Fruit fly (Drosophila melanogaster) whole organism, embryonic: ENCODE results near the gene CG6659.

Experiments
- CG10147 ChIP-seq: fragments of 200-800 bp; sonication (Bioruptor generic); optimal IDR thresholded peaks from 2 replicates; lab custom pipeline; 2019; ENCODE audit warnings: missing biosample characterization, mild to moderate bottlenecking, missing genetic modification characterization, moderate library complexity
- CG10366 ChIP-seq: fragments of 200-800 bp; sonication (Bioruptor generic); IDR thresholded peaks from 2 replicates; pipeline ENCODE4 v1.3.6; 2022; ENCODE audit warnings: missing biosample characterization, missing genetic modification characterization
- CG10979 ChIP-seq: fragments of 200-800 bp; sonication (Bioruptor generic); optimal IDR thresholded peaks from 2 replicates; lab custom pipeline; 2018; ENCODE audit warnings: missing biosample characterization, mild to moderate bottlenecking, missing genetic modification characterization, moderate library complexity
- CG11085 ChIP-seq: fragments of 200-800 bp; sonication (Bioruptor generic); IDR thresholded peaks from 2 replicates; pipeline ENCODE4 v1.3.6; 2022; ENCODE audit warnings: missing biosample characterization, missing genetic modification characterization
- CG11398 ChIP-seq: fragments of 200-800 bp; sonication (Bioruptor generic); optimal IDR thresholded peaks from 2 replicates; lab custom pipeline; 2016; ENCODE audit warnings: missing biosample characterization, missing genetic modification characterization
- CG11456 ChIP-seq: fragments of 200-800 bp; sonication (Bioruptor generic); IDR thresholded peaks from 3 replicates; pipeline ENCODE4 v1.3.6; 2022; ENCODE audit warnings: missing biosample characterization, missing genetic modification characterization
- CG13287 ChIP-seq: fragments of 200-800 bp; sonication (Bioruptor generic); IDR thresholded peaks from 2 replicates; pipeline ENCODE4 v1.3.6; 2022; ENCODE audit warnings: missing biosample characterization, missing genetic modification characterization; ENCODE audit not compliant: partially characterized antibody
- CG13624 ChIP-seq: fragments of 200-800 bp; sonication (Bioruptor generic); optimal IDR thresholded peaks from 2 replicates; lab custom pipeline; 2016; ENCODE audit warnings: missing biosample characterization, missing genetic modification characterization
- CG16813 ChIP-seq: fragments of 200-800 bp; sonication (Bioruptor generic); IDR thresholded peaks from 3 replicates; pipeline ENCODE4 v1.3.6; 2022; ENCODE audit warnings: missing biosample characterization, missing genetic modification characterization; ENCODE audit not compliant: partially characterized antibody
- CG17361 ChIP-seq: fragments of 200-800 bp; sonication (Bioruptor generic); IDR thresholded peaks from 3 replicates; pipeline ENCODE4 v1.3.6; 2022; ENCODE audit warnings: missing biosample characterization, missing genetic modification characterization
- CG17912 ChIP-seq: fragments of 200-800 bp; sonication (Bioruptor generic); optimal IDR thresholded peaks from 2 replicates; lab custom pipeline; 2018; ENCODE audit warnings: missing biosample characterization, mild to moderate bottlenecking, missing genetic modification characterization
- CG2199 ChIP-seq: fragments of 200-800 bp; sonication (Bioruptor generic); IDR thresholded peaks from 3 replicates; pipeline ENCODE4 v1.3.6; 2022; ENCODE audit warnings: missing biosample characterization, missing genetic modification characterization
- CG30403 ChIP-seq: fragments of 200-800 bp; sonication (Bioruptor generic); optimal IDR thresholded peaks from 3 replicates; lab custom pipeline; 2016; ENCODE audit warnings: missing biosample characterization, missing genetic modification characterization
- CG32532 ChIP-seq: fragments of 200-800 bp; sonication (Bioruptor generic); IDR thresholded peaks from 2 replicates; pipeline ENCODE4 v1.3.6; 2022; ENCODE audit warnings: missing biosample characterization, missing genetic modification characterization
- CG33213 ChIP-seq: fragments of 200-800 bp; sonication (Bioruptor generic); optimal IDR thresholded peaks from 3 replicates; lab custom pipeline; 2016; ENCODE audit warnings: missing biosample characterization, missing genetic modification characterization
- CG34376 ChIP-seq: fragments of 200-800 bp; sonication (Bioruptor generic); optimal IDR thresholded peaks from 2 replicates; lab custom pipeline; 2018; ENCODE audit warnings: missing biosample characterization, mild to moderate bottlenecking, missing genetic modification characterization
- CG34422 ChIP-seq: fragments of 200-800 bp; sonication (Bioruptor generic); IDR thresholded peaks from 3 replicates; pipeline ENCODE4 v1.3.6; 2022; ENCODE audit warnings: missing biosample characterization, missing genetic modification characterization
- CG7556 ChIP-seq: fragments of 200-800 bp; sonication (Bioruptor generic); optimal IDR thresholded peaks from 2 replicates; lab custom pipeline; 2017; ENCODE audit warnings: missing biosample characterization, mild to moderate bottlenecking, missing genetic modification characterization
- CG9876 ChIP-seq: fragments of 200-800 bp; sonication (Bioruptor generic); optimal IDR thresholded peaks from 2 replicates; lab custom pipeline; 2016; ENCODE audit warnings: missing biosample characterization, missing genetic modification characterization
- CTCF ChIP-seq: fragments of 200-800 bp; sonication (Bioruptor generic); optimal IDR thresholded peaks from 2 replicates; lab custom pipeline; 2017; ENCODE audit warnings: missing biosample characterization, mild to moderate bottlenecking, missing genetic modification characterization, moderate library complexity
- Dp ChIP-seq: fragments of 200-800 bp; sonication (Bioruptor generic); optimal IDR thresholded peaks from 2 replicates; lab custom pipeline; 2018; ENCODE audit warnings: missing biosample characterization, mild to moderate bottlenecking, missing genetic modification characterization, moderate library complexity
- Ets97D ChIP-seq: fragments of 200-800 bp; sonication (Bioruptor generic); optimal IDR thresholded peaks from 3 replicates; lab custom pipeline; 2016; ENCODE audit warnings: missing biosample characterization, missing genetic modification characterization
- HLH54F ChIP-seq: fragments of 200-800 bp; sonication (Bioruptor generic); optimal IDR thresholded peaks from 3 replicates; lab custom pipeline; 2016; ENCODE audit warnings: missing biosample characterization, missing genetic modification characterization
- Hr51 ChIP-seq, 2 experiments: fragments of 200-800 bp; sonication (Bioruptor generic); optimal IDR thresholded peaks; 2 replicates in 1 of 2; 3 replicates in 1 of 2; lab custom pipeline; 2016 to 2018; ENCODE audit warnings: missing biosample characterization in 2 of 2, missing genetic modification characterization in 2 of 2, mild to moderate bottlenecking in 1 of 2, moderate library complexity in 1 of 2
- Hr78 ChIP-seq, 2 experiments: fragments of 200-800 bp in 1 of 2; fragments of >200 bp in 1 of 2; sonication (Bioruptor generic) in 1 of 2; optimal IDR thresholded peaks; 2 replicates each; lab custom pipeline; 2017 to 2019; ENCODE audit warnings: missing biosample characterization in 2 of 2, missing genetic modification characterization in 2 of 2, mild to moderate bottlenecking in 1 of 2, moderate library complexity in 1 of 2
- Meics ChIP-seq: fragments of 200-800 bp; sonication (Bioruptor generic); optimal IDR thresholded peaks from 2 replicates; lab custom pipeline; 2017; ENCODE audit warnings: missing biosample characterization, mild to moderate bottlenecking, missing genetic modification characterization
- Myb ChIP-seq: fragments of 200-800 bp; sonication (Bioruptor generic); optimal IDR thresholded peaks from 2 replicates; lab custom pipeline; 2016; ENCODE audit warnings: missing biosample characterization, missing genetic modification characterization
- NC2α ChIP-seq: fragments of 200-800 bp; sonication (Bioruptor generic); optimal IDR thresholded peaks from 2 replicates; lab custom pipeline; 2016; ENCODE audit warnings: missing biosample characterization, missing genetic modification characterization
- Opbp ChIP-seq: fragments of 200-800 bp; sonication (Bioruptor generic); IDR thresholded peaks from 3 replicates; pipeline ENCODE4 v1.3.6; 2022; ENCODE audit warnings: missing biosample characterization, missing genetic modification characterization; ENCODE audit not compliant: partially characterized antibody
- Stat92E ChIP-seq, 3 experiments: fragments of >200 bp in 2 of 3; fragments of 200-800 bp in 1 of 3; sonication (Bioruptor generic) in 1 of 3; optimal IDR thresholded peaks; 2 replicates each; lab custom pipeline; 2017 to 2019; ENCODE audit warnings: missing biosample characterization in 3 of 3, missing genetic modification characterization in 3 of 3, mild to moderate bottlenecking in 1 of 3, moderate library complexity in 1 of 3
- Taf1 ChIP-seq: fragments of 200-800 bp; sonication (Bioruptor generic); IDR thresholded peaks from 2 replicates; pipeline ENCODE4 v1.3.6; 2022; ENCODE audit warnings: missing biosample characterization, missing genetic modification characterization
- az2 ChIP-seq: fragments of 200-800 bp; sonication (Bioruptor generic); optimal IDR thresholded peaks from 3 replicates; lab custom pipeline; 2016; ENCODE audit warnings: missing biosample characterization, missing genetic modification characterization
- br ChIP-seq: fragments of >200 bp; optimal IDR thresholded peaks from 2 replicates; lab custom pipeline; 2017
- caup ChIP-seq: fragments of 200-800 bp; sonication (Bioruptor generic); optimal IDR thresholded peaks from 3 replicates; lab custom pipeline; 2017; ENCODE audit warnings: missing biosample characterization, mild to moderate bottlenecking, missing genetic modification characterization, moderate library complexity; ENCODE audit not compliant: severe bottlenecking
- disco-r ChIP-seq: fragments of 200-800 bp; sonication (Bioruptor generic); optimal IDR thresholded peaks from 2 replicates; lab custom pipeline; 2016; ENCODE audit warnings: missing biosample characterization, missing genetic modification characterization
- gt ChIP-seq: fragments of 200-800 bp; sonication (Bioruptor generic); IDR thresholded peaks from 2 replicates; pipeline ENCODE4 v1.3.6; 2022; ENCODE audit warnings: missing biosample characterization, missing genetic modification characterization
- hbn ChIP-seq: fragments of 200-800 bp; sonication (Bioruptor generic); IDR thresholded peaks from 2 replicates; pipeline ENCODE4 v1.3.6; 2022; ENCODE audit warnings: missing biosample characterization, missing genetic modification characterization; ENCODE audit not compliant: partially characterized antibody
- jumu ChIP-seq: fragments of 200-800 bp; sonication (Bioruptor generic); optimal IDR thresholded peaks from 3 replicates; lab custom pipeline; 2016; ENCODE audit warnings: missing biosample characterization, missing genetic modification characterization
- lmd ChIP-seq: fragments of 200-800 bp; sonication (Bioruptor generic); IDR thresholded peaks from 2 replicates; pipeline ENCODE4 v1.3.6; 2022; ENCODE audit warnings: missing biosample characterization, missing genetic modification characterization
- mam ChIP-seq: fragments of 200-800 bp; sonication (Bioruptor generic); optimal IDR thresholded peaks from 3 replicates; lab custom pipeline; 2016; ENCODE audit warnings: missing biosample characterization, missing genetic modification characterization
- nerfin-2 ChIP-seq: fragments of 200-800 bp; sonication (Bioruptor generic); IDR thresholded peaks from 2 replicates; pipeline ENCODE4 v1.3.6; 2022; ENCODE audit warnings: missing biosample characterization, missing genetic modification characterization; ENCODE audit not compliant: partially characterized antibody
- otp ChIP-seq: fragments of 200-800 bp; sonication (Bioruptor generic); IDR thresholded peaks from 3 replicates; pipeline ENCODE4, ENCODE4 v1.3.6; 2022; ENCODE audit warnings: missing biosample characterization, missing genetic modification characterization
- p53 ChIP-seq: fragments of 200-800 bp; sonication (Bioruptor generic); optimal IDR thresholded peaks from 2 replicates; lab custom pipeline; 2016; ENCODE audit warnings: missing biosample characterization, missing genetic modification characterization
- pita ChIP-seq: fragments of 200-800 bp; sonication (Bioruptor generic); optimal IDR thresholded peaks from 2 replicates; lab custom pipeline; 2017; ENCODE audit warnings: missing biosample characterization, mild to moderate bottlenecking, missing genetic modification characterization
- pros ChIP-seq: fragments of 200-800 bp; sonication (Bioruptor generic); optimal IDR thresholded peaks from 3 replicates; lab custom pipeline; 2019; ENCODE audit warnings: missing biosample characterization, mild to moderate bottlenecking, missing genetic modification characterization, moderate library complexity
- pzg ChIP-seq: fragments of 200-800 bp; sonication (Bioruptor generic); optimal IDR thresholded peaks from 3 replicates; lab custom pipeline; 2018; ENCODE audit warnings: missing biosample characterization, mild to moderate bottlenecking, missing genetic modification characterization, moderate library complexity
- shn ChIP-seq: fragments of 200-800 bp; sonication (Bioruptor generic); optimal IDR thresholded peaks from 3 replicates; lab custom pipeline; 2016; ENCODE audit warnings: missing biosample characterization, missing genetic modification characterization
- sug ChIP-seq: fragments of 200-800 bp; optimal IDR thresholded peaks from 2 replicates; lab custom pipeline; 2019; ENCODE audit warnings: missing biosample characterization, mild to moderate bottlenecking, missing genetic modification characterization, moderate library complexity
- tin ChIP-seq: fragments of 200-800 bp; sonication (Bioruptor generic); optimal IDR thresholded peaks from 3 replicates; lab custom pipeline; 2016; ENCODE audit warnings: missing biosample characterization, missing genetic modification characterization
- ttk ChIP-seq: fragments of 200-800 bp; sonication (Bioruptor generic); IDR thresholded peaks from 2 replicates; pipeline ENCODE4 v2.1.2; 2022; ENCODE audit warnings: missing biosample characterization, missing genetic modification characterization

Gene CG6659

DNA sequence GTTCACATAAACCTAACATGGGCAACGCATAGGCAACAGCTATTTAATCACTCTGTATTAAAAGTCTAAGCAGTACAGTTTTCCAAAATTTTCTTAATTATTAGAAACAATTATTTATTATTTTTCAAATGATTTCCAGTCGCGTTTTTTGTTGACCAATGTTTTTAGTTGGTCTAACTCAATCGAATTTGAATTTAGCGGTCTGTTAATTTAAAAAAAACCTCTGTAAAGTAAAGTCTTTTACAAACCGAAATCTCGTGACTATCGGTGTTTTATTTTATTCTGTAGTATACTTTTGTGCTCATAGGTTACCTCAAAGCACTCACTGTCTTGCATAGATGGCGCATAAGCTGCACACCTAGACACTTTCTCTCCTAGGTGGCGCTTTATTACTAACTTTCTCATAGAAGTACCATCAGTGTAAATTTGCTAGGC lies 22.0 kb downstream of the CG6659 start (continued):
- TF ChIP-seq CG10979 = peak; percentile 89
- peak; percentile 48 for TF ChIP-seq Ets97D (GFP tag; lab: Kevin White, UChicago)
- no peak for TF ChIP-seq p53 (GFP tag; lab: Kevin White, UChicago)
- no peak for TF ChIP-seq Taf1 (GFP tag; lab: Robert Waterston, UW)
- TF ChIP-seq CTCF = peak; percentile 98
- TF ChIP-seq sug (tag; lab: Kevin White, UChicago) = peak; percentile 31
- TF ChIP-seq CG30403 = peak; percentile 58
- TF ChIP-seq nerfin-2 = peak; percentile 7; the same call in 1 of the 2 replicates
- TF ChIP-seq CG11398 (GFP tag; lab: Kevin White, UChicago) = peak; percentile 17
- peak; percentile 21 for TF ChIP-seq CG9876
- TF ChIP-seq CG33213 (GFP tag; lab: Kevin White, UChicago) = peak; percentile 57
- 0 out of 3 replicates have a peak, but pooled peaks have one; percentile 0 for TF ChIP-seq CG34422 (GFP tag; lab: Robert Waterston, UW)
- no peak for TF ChIP-seq gt
- no peak for TF ChIP-seq ttk (GFP tag; lab: Robert Waterston, UW)
- no peak for TF ChIP-seq disco-r (GFP tag; lab: Kevin White, UChicago)
- peak; percentile 40 for TF ChIP-seq jumu (GFP tag; lab: Kevin White, UChicago)
- TF ChIP-seq shn (GFP tag; lab: Kevin White, UChicago) = peak; percentile 33
- TF ChIP-seq CG11085 = peak; percentile 42; the same call in 1 of the 2 replicates
- peak; percentile 23 for TF ChIP-seq NC2α (GFP tag; lab: Kevin White, UChicago)
- peak; percentile 72 for TF ChIP-seq Dp (GFP tag; lab: Kevin White, UChicago)
- TF ChIP-seq CG32532 = peak; percentile 74
- peak; percentile 56 for TF ChIP-seq CG13624 (GFP tag; lab: Kevin White, UChicago)
- no peak for TF ChIP-seq pros (GFP tag; lab: Kevin White, UChicago)
- peak; percentile 14 for TF ChIP-seq HLH54F (GFP tag; lab: Kevin White, UChicago)
- peak; percentile 80 for TF ChIP-seq CG13287
- TF ChIP-seq Opbp = peak; percentile 66
- TF ChIP-seq pzg = peak; percentile 29
- TF ChIP-seq Stat92E (GFP tag; optimal IDR thresholded peaks at IDR 0.05; lab: Kevin White, UChicago) = no peak
- peak; percentile 18 for TF ChIP-seq Meics
- TF ChIP-seq CG17912 = peak; percentile 37
- peak; percentile 58 for TF ChIP-seq mam (GFP tag; lab: Kevin White, UChicago)
- TF ChIP-seq Hr78 (GFP tag; optimal IDR thresholded peaks at IDR 0.05; lab: Kevin White, UChicago) = no peak
- TF ChIP-seq br (lab: Kevin White, UChicago) = no peak
- TF ChIP-seq CG11456 (GFP tag; lab: Robert Waterston, UW) = peak; percentile 85
- peak; percentile 32 for TF ChIP-seq CG7556
- TF ChIP-seq CG34376 (GFP tag; lab: Kevin White, UChicago) = no peak
- peak; percentile 36; the same call in 1 of the 3 replicates for TF ChIP-seq CG17361 (GFP tag; lab: Robert Waterston, UW)
- peak in 1 of 2 experiments; percentile 20 for TF ChIP-seq Hr51 (GFP tag; optimal IDR thresholded peaks at IDR 0.05; lab: Kevin White, UChicago)
- peak; percentile 44 for TF ChIP-seq pita (GFP tag; lab: Kevin White, UChicago)
- TF ChIP-seq caup (GFP tag; lab: Kevin White, UChicago) = peak; percentile 36
- TF ChIP-seq CG2199 = peak; percentile 46; the same call in 1 of the 3 replicates
- TF ChIP-seq CG10366 (GFP tag; lab: Robert Waterston, UW) = peak; percentile 17; the same call in 1 of the 2 replicates
- TF ChIP-seq CG16813 (GFP tag; lab: Robert Waterston, UW) = peak; percentile 61; the same call in 2 of the 3 replicates
- TF ChIP-seq otp (GFP tag; lab: Robert Waterston, UW) = 0 out of 3 replicates have a peak, but pooled peaks have one; percentile 12
- TF ChIP-seq az2 (GFP tag; lab: Kevin White, UChicago) = peak; percentile 39
- peak; percentile 59 for TF ChIP-seq tin
- peak; percentile 46 for TF ChIP-seq hbn (GFP tag; lab: Robert Waterston, UW)
- peak; percentile 75 for TF ChIP-seq Myb
- TF ChIP-seq lmd = peak; percentile 32; the same call in 1 of the 2 replicates
- no peak for TF ChIP-seq CG10147 (GFP tag; lab: Kevin White, UChicago)
